Fruit fly (Drosophila melanogaster) whole organism, embryonic: ENCODE measurements around the gene CG4456.

Experiments
- CG17385 ChIP-seq: fragments of 200-800 bp; sonication (Bioruptor generic); optimal IDR thresholded peaks from 3 replicates; lab custom pipeline; 2018; ENCODE audit warnings: missing biosample characterization, mild to moderate bottlenecking, missing genetic modification characterization
- CG9437 ChIP-seq: fragments of 200-800 bp; sonication (Bioruptor generic); optimal IDR thresholded peaks from 2 replicates; lab custom pipeline; 2018; ENCODE audit warnings: missing biosample characterization, mild to moderate bottlenecking, missing genetic modification characterization
- scrt ChIP-seq: fragments of 200-800 bp; sonication (Bioruptor generic); optimal IDR thresholded peaks from 2 replicates; lab custom pipeline; 2018; ENCODE audit warnings: missing biosample characterization, mild to moderate bottlenecking, missing genetic modification characterization, moderate library complexity

The CG4456 gene

dm6 chr3L:9424528-9424911 is 52.0 kb downstream of the CG4456 start (continued):
- peak; percentile 43 for TF ChIP-seq CG17385 (GFP tag; lab: Kevin White, UChicago)
- TF ChIP-seq scrt (GFP tag; lab: Kevin White, UChicago) = peak; percentile 23
- TF ChIP-seq CG9437 (GFP tag; lab: Kevin White, UChicago) = peak; percentile 38
